Fruit fly (Drosophila melanogaster): ENCODE data around the gene brk.
A peak's percentile ranks its signal among the peaks of the same experiment; 100 is the strongest.

dm6 chrX:7307478-7308200, at the start of gene brk:
- TF ChIP-seq usp (GFP tag; optimal IDR thresholded peaks at IDR 0.05) (no peak), psq (GFP tag; optimal IDR thresholded peaks at IDR 0.05) (peak; percentile 28)

Data from whole organism, wandering third instar larva.